Fruit fly (Drosophila melanogaster) whole organism, embryonic: Measurements from ENCODE around the gene Vajk1.

Source experiments
- CG1529 ChIP-seq: fragments of 200-800 bp; sonication (Bioruptor generic); optimal IDR thresholded peaks from 3 replicates; lab custom pipeline; 2018; ENCODE audit warnings: missing biosample characterization, missing genetic modification characterization
- mam ChIP-seq: fragments of 200-800 bp; sonication (Bioruptor generic); optimal IDR thresholded peaks from 3 replicates; lab custom pipeline; 2016; ENCODE audit warnings: missing biosample characterization, missing genetic modification characterization
- stc ChIP-seq: fragments of 200-800 bp; sonication (Bioruptor generic); IDR thresholded peaks from 2 replicates; pipeline ENCODE4 v1.3.6; 2022; ENCODE audit warnings: missing biosample characterization, missing genetic modification characterization

- TF ChIP-seq mam (GFP tag; lab: Kevin White, UChicago) = no peak
- no peak; the same call in 1 of the 2 replicates for TF ChIP-seq stc (GFP tag; lab: Robert Waterston, UW)
- no peak for TF ChIP-seq CG1529 (GFP tag; lab: Kevin White, UChicago)
Measured at dm6 chr2L:13878801-13879200, 44.6 kb downstream of the Vajk1 start.
